Worm (Caenorhabditis elegans): ENCODE data around the gene col-104.
A peak's percentile ranks its signal among the peaks of the same experiment; 100 is the strongest.

- TF ChIP-seq tbx-2 (tag; optimal IDR thresholded peaks at IDR 0.05): peak; percentile 45
- TF ChIP-seq ztf-11 (tag; optimal IDR thresholded peaks at IDR 0.05): no peak
- TF ChIP-seq lir-3 (tag; optimal IDR thresholded peaks at IDR 0.05; ENCODE audit: poor library complexity): no peak
- TF ChIP-seq efl-1 (optimal IDR thresholded peaks at IDR 0.05): peak; percentile 27 to 35
- peak; percentile 41 to 96 for TF ChIP-seq efl-1 (GFP tag; optimal IDR thresholded peaks at IDR 0.05 in 1 of 2)
- TF ChIP-seq efl-3 (GFP tag; optimal IDR thresholded peaks at IDR 0.05): no peak
- no peak for TF ChIP-seq ama-1 (optimal IDR thresholded peaks at IDR 0.05)
- TF ChIP-seq unc-130 (tag; optimal IDR thresholded peaks at IDR 0.05): no peak
- no peak for TF ChIP-seq aha-1 (tag; optimal IDR thresholded peaks at IDR 0.05)
Measured at ce11 chrIV:1388079-1388478, 33.0 kb upstream of the col-104 start.
